Fruit fly (Drosophila melanogaster): Measurements from ENCODE around the gene CG13300.

DNA sequence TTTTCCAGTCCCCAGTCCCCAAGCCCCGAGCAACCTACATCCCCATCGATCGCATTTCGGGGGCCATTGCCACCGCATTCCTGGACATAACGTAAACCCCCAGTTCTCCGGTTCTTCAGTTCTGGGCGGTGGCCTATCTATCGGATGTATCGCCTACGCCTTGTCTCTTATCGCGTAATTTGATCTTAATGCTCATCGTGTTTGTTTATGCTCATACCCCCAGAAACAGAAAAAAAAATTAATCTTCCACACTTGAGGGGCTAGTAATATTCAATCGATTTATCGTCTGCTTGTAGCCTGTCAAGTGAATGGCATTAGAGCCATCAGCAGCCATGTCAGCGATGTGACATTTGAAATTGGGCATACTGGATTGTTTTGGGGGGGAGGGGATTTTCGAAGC is 42.5 kb downstream of the CG13300 start:
- TF ChIP-seq BtbVII (GFP tag; optimal IDR thresholded peaks at IDR 0.05) (no peak), Bdp1 (GFP tag; optimal IDR thresholded peaks at IDR 0.05) (no peak), CG8924 (tag; optimal IDR thresholded peaks at IDR 0.05) (no peak), CG34422 (GFP tag; IDR thresholded peaks at IDR 0.05) (no peak), Dip3 (GFP tag; optimal IDR thresholded peaks at IDR 0.05) (no peak)
